Fruit fly (Drosophila melanogaster): ENCODE results near the gene Npc2c.
A peak's percentile ranks its signal among the peaks of the same experiment; 100 is the strongest.

Npc2c gene

DNA sequence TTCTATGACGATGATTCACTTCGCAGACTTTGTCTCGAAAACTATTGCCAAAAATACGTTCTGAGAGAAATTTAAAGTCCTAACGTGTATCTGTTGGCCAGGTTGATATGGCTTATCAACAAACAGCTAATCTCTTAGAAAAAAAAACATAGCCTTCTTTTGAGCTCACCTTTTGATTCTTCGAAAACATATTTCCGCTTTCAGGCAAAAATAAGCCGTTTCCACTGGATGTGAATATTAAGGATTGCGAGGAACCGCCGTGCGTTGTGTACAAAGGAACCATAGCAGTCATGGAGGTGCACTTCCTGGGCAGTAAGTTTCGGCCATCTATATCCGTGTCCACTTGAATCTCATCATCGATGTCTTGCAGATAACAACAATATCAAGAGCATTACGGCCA is 6.5 kb upstream of the Npc2c start (continued):
- TF ChIP-seq NK7.1 (GFP tag; optimal IDR thresholded peaks at IDR 0.05) (no peak), Atf-2 (GFP tag; optimal IDR thresholded peaks at IDR 0.05) (no peak), GATAe (GFP tag; conservative IDR thresholded peaks at IDR 0.05) (no peak; the same call in 1 of the 2 replicates), amos (GFP tag; IDR thresholded peaks at IDR 0.05; ENCODE audit: partially characterized antibody) (no peak), aop (GFP tag; IDR thresholded peaks at IDR 0.05) (no peak), Lpt (GFP tag; optimal IDR thresholded peaks at IDR 0.05) (no peak), CG10274 (GFP tag; optimal IDR thresholded peaks at IDR 0.05) (no peak), CG6813 (GFP tag; optimal IDR thresholded peaks at IDR 0.05) (no peak), trem (tag; optimal IDR thresholded peaks at IDR 0.05) (no peak), CG2120 (GFP tag; optimal IDR thresholded peaks at IDR 0.05) (no peak), eyg (GFP tag; optimal IDR thresholded peaks at IDR 0.05) (no peak), mld (GFP tag; IDR thresholded peaks at IDR 0.05; ENCODE audit: partially characterized antibody) (no peak), CG3281 (GFP tag; optimal IDR thresholded peaks at IDR 0.05) (peak; percentile 43), Gug (GFP tag; IDR thresholded peaks at IDR 0.05) (no peak), da (GFP tag; optimal IDR thresholded peaks at IDR 0.05) (no peak), CG13287 (GFP tag; IDR thresholded peaks at IDR 0.05; ENCODE audit: partially characterized antibody) (no peak), Dfd (GFP tag; optimal IDR thresholded peaks at IDR 0.05) (no peak), CG1792 (GFP tag; optimal IDR thresholded peaks at IDR 0.05) (no peak), luna (GFP tag; optimal IDR thresholded peaks at IDR 0.05) (no peak), nmo (GFP tag; optimal IDR thresholded peaks at IDR 0.05) (no peak), ara (GFP tag; IDR thresholded peaks at IDR 0.05) (no peak), CG14014 (GFP tag; IDR thresholded peaks at IDR 0.05) (no peak), kay (GFP tag; optimal IDR thresholded peaks at IDR 0.05) (no peak), CG13123 (GFP tag; optimal IDR thresholded peaks at IDR 0.05) (no peak), gce (GFP tag; IDR thresholded peaks at IDR 0.05) (no peak), ap (GFP tag; IDR thresholded peaks at IDR 0.05) (no peak), Lhr (GFP tag; optimal IDR thresholded peaks at IDR 0.05) (no peak), her (GFP tag; optimal IDR thresholded peaks at IDR 0.05) (no peak), CG12104 (GFP tag; optimal IDR thresholded peaks at IDR 0.05) (no peak), jigr1 (GFP tag; IDR thresholded peaks at IDR 0.05) (no peak), croc (GFP tag; conservative IDR thresholded peaks at IDR 0.05) (no peak), E2f2 (GFP tag; IDR thresholded peaks at IDR 0.05) (no peak), CG12659 (GFP tag; optimal IDR thresholded peaks at IDR 0.05) (no peak), Ravus (GFP tag; IDR thresholded peaks at IDR 0.05) (no peak), CG30020 (tag; optimal IDR thresholded peaks at IDR 0.05) (no peak), CG17361 (GFP tag; IDR thresholded peaks at IDR 0.05) (no peak), Kr (GFP tag; optimal IDR thresholded peaks at IDR 0.05) (no peak), CTCF (GFP tag; optimal IDR thresholded peaks at IDR 0.05) (peak; percentile 0), Fer1 (GFP tag; optimal IDR thresholded peaks at IDR 0.05) (peak; percentile 26), cad (GFP tag; optimal IDR thresholded peaks at IDR 0.05) (no peak), dan (GFP tag; IDR thresholded peaks at IDR 0.05) (no peak), crol (GFP tag; IDR thresholded peaks at IDR 0.05) (no peak), hbn (GFP tag; IDR thresholded peaks at IDR 0.05; ENCODE audit: partially characterized antibody) (no peak), CG8359 (GFP tag; optimal IDR thresholded peaks at IDR 0.05; ENCODE audit: borderline replicate concordance) (no peak), odd (GFP tag; optimal IDR thresholded peaks at IDR 0.05) (no peak), CG4617 (GFP tag; optimal IDR thresholded peaks at IDR 0.05; ENCODE audit: borderline replicate concordance) (no peak), ATbp (GFP tag; optimal IDR thresholded peaks at IDR 0.05) (no peak), Oli (tag; optimal IDR thresholded peaks at IDR 0.05) (no peak), org-1 (GFP tag; optimal IDR thresholded peaks at IDR 0.05) (no peak), HmgZ (tag; optimal IDR thresholded peaks at IDR 0.05) (no peak), CG9727 (GFP tag; optimal IDR thresholded peaks at IDR 0.05) (no peak), chm (GFP tag; IDR thresholded peaks at IDR 0.05) (peak; percentile 20; the same call in 1 of the 2 replicates), jing (GFP tag; optimal IDR thresholded peaks at IDR 0.05) (no peak)

Data from whole organism, embryonic.